Fruit fly (Drosophila melanogaster) whole organism, wandering third instar larva: ENCODE data around the gene CG42588.

Experiments used
- Dfd ChIP-seq: fragments of >200 bp; optimal IDR thresholded peaks from 2 replicates; lab custom pipeline; 2017; ENCODE audit warnings: missing biosample characterization, missing genetic modification characterization
- Rel ChIP-seq, 2 experiments: fragments of 200-800 bp; sonication (Bioruptor generic) in 1 of 2; optimal IDR thresholded peaks; 2 replicates in 1 of 2; 3 replicates in 1 of 2; lab custom pipeline; 2016 to 2019; ENCODE audit warnings: mild to moderate bottlenecking in 2 of 2, missing biosample characterization in 2 of 2, missing genetic modification characterization in 2 of 2, moderate library complexity in 1 of 2
- Vsx2 ChIP-seq: fragments of 200-300, 225-300 bp; sonication (Bioruptor generic); optimal IDR thresholded peaks from 2 replicates; lab custom pipeline; 2018; ENCODE audit warnings: missing biosample characterization, missing genetic modification characterization; ENCODE audit not compliant: partially characterized antibody
- fru ChIP-seq: fragments of 200-800 bp; sonication (Bioruptor generic); optimal IDR thresholded peaks from 3 replicates; lab custom pipeline; 2016; ENCODE audit warnings: missing biosample characterization, mild to moderate bottlenecking, missing genetic modification characterization
- h ChIP-seq: fragments of 200-800 bp; sonication (Bioruptor generic); optimal IDR thresholded peaks from 3 replicates; lab custom pipeline; 2016; ENCODE audit warnings: missing biosample characterization, mild to moderate bottlenecking, missing genetic modification characterization
- pan ChIP-seq: fragments of >200 bp; optimal IDR thresholded peaks from 2 replicates; lab custom pipeline; 2017
- sv ChIP-seq: fragments of 200-800 bp; sonication (Bioruptor generic); optimal IDR thresholded peaks from 3 replicates; lab custom pipeline; 2016; ENCODE audit warnings: missing biosample characterization, missing genetic modification characterization

- TF ChIP-seq Rel (GFP tag; optimal IDR thresholded peaks at IDR 0.05; lab: Kevin White, UChicago): no peak
- TF ChIP-seq Rel (tag; optimal IDR thresholded peaks at IDR 0.05; lab: Kevin White, UChicago): no peak
- TF ChIP-seq Dfd (GFP tag; lab: Kevin White, UChicago): no peak
- no peak for TF ChIP-seq Vsx2
- no peak for TF ChIP-seq fru (GFP tag; lab: Kevin White, UChicago)
- TF ChIP-seq sv: no peak
- TF ChIP-seq pan (lab: Kevin White, UChicago): no peak
- no peak for TF ChIP-seq h (GFP tag; lab: Kevin White, UChicago)
Observed at dm6 chr3L:12815756-12816155, 1.7 kb downstream of the CG42588 start.
